Worm (Caenorhabditis elegans) whole organism, young adult: ENCODE results near the gene T28C12.1.

ENCODE experiments used
- chd-7 ChIP-seq: sonication (generic microtip); optimal IDR thresholded peaks from 2 replicates; lab custom pipeline; 2016; ENCODE audit warnings: mild to moderate bottlenecking, missing genetic modification characterization, moderate library complexity, missing compliant biosample characterization
- lin-35 ChIP-seq, 3 experiments: fragments of 150-350 bp in 2 of 3; sonication (generic microtip) in 1 of 3; optimal IDR thresholded peaks; 2 replicates each; lab custom pipeline; 2014 to 2018; ENCODE audit warnings: missing biosample characterization in 3 of 3, missing genetic modification characterization in 3 of 3, missing genetic modification reagents in 3 of 3
- unc-62 ChIP-seq: fragments of 150-350 bp; optimal IDR thresholded peaks from 2 replicates; lab custom pipeline; 2014; ENCODE audit warnings: missing biosample characterization, missing genetic modification reagents, missing genetic modification characterization
- zfh-2 ChIP-seq: fragments of 200-800 bp; sonication (Bioruptor generic); conservative IDR thresholded peaks from 2 replicates; pipeline ENCODE4 v1.3.6; 2022; ENCODE audit warnings: missing genetic modification reagents, missing genetic modification characterization, missing compliant biosample characterization

T28C12.1 gene

DNA sequence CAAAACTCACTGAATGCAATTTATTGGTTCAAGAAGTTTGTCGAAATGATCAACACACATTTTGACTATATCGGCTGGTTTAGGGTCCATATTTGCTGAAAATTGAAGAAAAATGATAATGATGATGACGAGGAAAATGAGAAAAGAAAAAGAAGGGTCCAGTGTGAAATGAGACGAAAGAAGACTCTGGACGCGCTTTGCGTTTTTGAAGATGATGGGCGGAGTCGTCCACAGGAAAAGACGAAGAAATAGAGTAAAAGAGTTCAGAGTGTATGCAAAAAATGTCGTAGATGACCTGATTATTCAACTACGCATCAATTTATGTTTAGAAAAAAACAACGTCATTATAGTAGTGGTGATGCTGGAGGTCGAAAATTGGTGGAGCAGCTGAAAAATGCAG is 43.1 kb downstream of the T28C12.1 start, which contains the start of gene F13H6.5:
TSS of gene F13H6.5 (minus strand) at position 101 of the 400 bp plus-strand sequence.
- no peak for TF ChIP-seq chd-7
- no peak for TF ChIP-seq unc-62 (GFP tag; lab: Kevin White, UChicago)
- TF ChIP-seq zfh-2 (GFP tag; lab: Robert Waterston, UW), result no peak
- no peak for TF ChIP-seq lin-35 (GFP tag; optimal IDR thresholded peaks at IDR 0.05; lab: Kevin White, UChicago)
